Worm (Caenorhabditis elegans) whole organism, L2 larva: Measurements from ENCODE around the gene ZK1307.4.

Experiments
- R02D3.7 ChIP-seq: fragments of 150-350 bp; optimal IDR thresholded peaks from 2 replicates; lab custom pipeline; 2014; ENCODE audit warnings: missing biosample characterization, missing genetic modification characterization
- aly-2 ChIP-seq: fragments of 150-350 bp; optimal IDR thresholded peaks from 2 replicates; lab custom pipeline; 2014; ENCODE audit warnings: missing biosample characterization, missing genetic modification characterization
- snpc-4 ChIP-seq: fragments of 150-350 bp; optimal IDR thresholded peaks from 2 replicates; lab custom pipeline; 2014; ENCODE audit warnings: missing biosample characterization, missing genetic modification characterization

- TF ChIP-seq snpc-4 (tag; lab: Kevin White, UChicago): no peak
- no peak for TF ChIP-seq R02D3.7
- TF ChIP-seq aly-2 (tag; lab: Kevin White, UChicago): no peak
Observed at ce11 chrII:9686663-9687193, 35.1 kb upstream of the ZK1307.4 start, which contains the start of gene ZK1320.9.
